Worm (Caenorhabditis elegans): ENCODE measurements around the gene srw-15.

Gene srw-15

ce11 chrV:15191971-15192370, 38.4 kb upstream of the srw-15 start:
- TF ChIP-seq fkh-6 (tag; optimal IDR thresholded peaks at IDR 0.05) (no peak), Y22D7AL.16 (tag; optimal IDR thresholded peaks at IDR 0.05) (no peak), ceh-14 (tag; optimal IDR thresholded peaks at IDR 0.05) (no peak), T23F11.4 (GFP tag; optimal IDR thresholded peaks at IDR 0.05) (no peak), zip-5 (tag; optimal IDR thresholded peaks at IDR 0.05) (no peak), elt-4 (tag; optimal IDR thresholded peaks at IDR 0.05) (no peak), ahr-1 (tag; optimal IDR thresholded peaks at IDR 0.05) (no peak), elt-2 (tag; optimal IDR thresholded peaks at IDR 0.05) (no peak), ceh-22 (tag; optimal IDR thresholded peaks at IDR 0.05) (no peak), pros-1 (tag; optimal IDR thresholded peaks at IDR 0.05) (no peak), npax-4 (tag; optimal IDR thresholded peaks at IDR 0.05) (no peak), che-1 (tag; optimal IDR thresholded peaks at IDR 0.05) (no peak), fax-1 (tag; optimal IDR thresholded peaks at IDR 0.05) (no peak), ceh-18 (tag; optimal IDR thresholded peaks at IDR 0.05) (no peak), odd-2 (tag; optimal IDR thresholded peaks at IDR 0.05) (no peak)

DNA sequence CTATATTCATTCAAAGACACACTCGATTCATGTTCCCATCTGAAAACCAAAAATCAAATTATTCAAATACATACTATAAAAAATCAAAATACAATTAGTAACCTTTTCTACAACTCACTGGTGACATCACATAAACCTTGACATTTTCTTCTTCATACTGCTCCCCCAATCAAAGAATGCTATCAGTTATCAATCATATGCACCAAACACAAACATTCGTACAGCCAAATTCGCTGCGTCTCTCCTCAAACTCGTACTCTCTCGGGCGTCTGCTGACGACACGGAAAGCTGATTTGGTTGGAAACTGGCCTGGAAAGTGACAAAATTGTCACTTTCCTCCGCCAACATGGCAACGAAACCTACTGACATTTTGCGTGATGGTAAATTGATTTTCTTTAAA, 38.0 kb upstream of the srw-15 start, which contains the start of gene plc-2:
Gene plc-2 (plus strand): TSS at position 196 of the 400 bp plus-strand sequence.
- TF ChIP-seq ceh-31 (tag; optimal IDR thresholded peaks at IDR 0.05) (no peak), C38D4.7 (GFP tag; optimal IDR thresholded peaks at IDR 0.05) (no peak), pag-3 (tag; optimal IDR thresholded peaks at IDR 0.05; ENCODE audit: borderline replicate concordance) (no peak), elt-2 (tag; optimal IDR thresholded peaks at IDR 0.05) (no peak), mec-3 (tag; optimal IDR thresholded peaks at IDR 0.05; ENCODE audit: borderline replicate concordance) (no peak), tbx-2 (tag; optimal IDR thresholded peaks at IDR 0.05) (no peak), madf-2 (tag; optimal IDR thresholded peaks at IDR 0.05) (no peak), ahr-1 (tag; optimal IDR thresholded peaks at IDR 0.05) (no peak), odd-2 (tag; optimal IDR thresholded peaks at IDR 0.05) (no peak), ceh-22 (tag; optimal IDR thresholded peaks at IDR 0.05) (no peak)

ce11 chrV:15193909-15194308, 36.4 kb upstream of the srw-15 start, which contains the start of gene Y75B12B.13:
Gene Y75B12B.13 (minus strand): TSS chrV:15194009.
- no peak for TF ChIP-seq C38D4.7 (GFP tag; optimal IDR thresholded peaks at IDR 0.05)
- no peak for TF ChIP-seq eyg-1 (tag; optimal IDR thresholded peaks at IDR 0.05)
- no peak for TF ChIP-seq unc-55 (GFP tag; optimal IDR thresholded peaks at IDR 0.05)
- no peak for TF ChIP-seq Y22D7AL.16 (tag; optimal IDR thresholded peaks at IDR 0.05)
- no peak for TF ChIP-seq unc-3 (GFP tag; conservative IDR thresholded peaks at IDR 0.05)
- TF ChIP-seq unc-3 (tag; optimal IDR thresholded peaks at IDR 0.05): no peak
- TF ChIP-seq ceh-34 (tag; optimal IDR thresholded peaks at IDR 0.05): no peak
- TF ChIP-seq pros-1 (tag; optimal IDR thresholded peaks at IDR 0.05): no peak
- no peak for TF ChIP-seq ceh-24 (tag; optimal IDR thresholded peaks at IDR 0.05)
- TF ChIP-seq syd-9 (tag; optimal IDR thresholded peaks at IDR 0.05): no peak
- no peak for TF ChIP-seq ceh-45 (GFP tag; IDR thresholded peaks at IDR 0.05)
- no peak for TF ChIP-seq sox-2 (GFP tag; IDR thresholded peaks at IDR 0.05)
- TF ChIP-seq fkh-6 (tag; optimal IDR thresholded peaks at IDR 0.05): no peak
- no peak for TF ChIP-seq ceh-2 (tag; optimal IDR thresholded peaks at IDR 0.05)
- no peak for TF ChIP-seq ceh-30 (tag; optimal IDR thresholded peaks at IDR 0.05)
- TF ChIP-seq K02D7.2 (tag; optimal IDR thresholded peaks at IDR 0.05): no peak
- no peak for TF ChIP-seq pax-1 (tag; optimal IDR thresholded peaks at IDR 0.05)
- TF ChIP-seq nfya-1 (tag; optimal IDR thresholded peaks at IDR 0.05): no peak

DNA sequence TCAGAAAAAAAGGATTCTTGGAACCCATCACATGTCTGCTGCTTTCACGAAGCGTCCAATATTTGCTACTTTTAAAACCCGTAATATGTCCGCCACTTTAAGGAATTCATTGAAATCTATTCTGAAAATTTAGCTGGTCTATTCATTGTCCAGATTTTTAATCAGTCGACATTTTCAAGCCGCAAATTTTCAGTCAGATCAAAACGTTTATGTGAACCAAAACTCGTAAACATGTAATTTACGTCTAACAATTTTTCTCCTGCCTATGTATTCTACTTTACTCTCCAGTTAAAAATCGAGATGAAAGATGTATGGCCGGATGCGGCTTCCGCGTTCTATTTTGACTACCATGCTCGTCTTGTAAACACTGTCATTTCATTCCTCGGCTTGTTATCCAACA, 32.4 kb upstream of the srw-15 start, which contains the start of gene srw-1:
Gene srw-1 (plus strand): TSS at position 301 of the 400 bp plus-strand sequence.
- TF ChIP-seq ama-1 (optimal IDR thresholded peaks at IDR 0.05) (no peak), hlh-8 (tag; optimal IDR thresholded peaks at IDR 0.05) (no peak), fkh-10 (GFP tag; optimal IDR thresholded peaks at IDR 0.05) (no peak), eyg-1 (tag; optimal IDR thresholded peaks at IDR 0.05) (no peak), nhr-232 (tag; optimal IDR thresholded peaks at IDR 0.05) (no peak)
